Worm (Caenorhabditis elegans) whole organism, L3 larva: ENCODE data around the gene B0361.14.

Experiments
- ceh-82 ChIP-seq: fragments of 150-350 bp; optimal IDR thresholded peaks from 2 replicates; lab custom pipeline; 2014; ENCODE audit warnings: missing biosample characterization, missing genetic modification characterization
- lin-39 ChIP-seq: fragments of 150-350 bp; optimal IDR thresholded peaks from 2 replicates; lab custom pipeline; 2018; ENCODE audit warnings: missing biosample characterization, missing genetic modification reagents, missing genetic modification characterization
- nhr-12 ChIP-seq: fragments of 150-350 bp; optimal IDR thresholded peaks from 2 replicates; lab custom pipeline; 2014; ENCODE audit warnings: missing biosample characterization, missing genetic modification characterization
- nhr-237 ChIP-seq: fragments of 150-350 bp; optimal IDR thresholded peaks from 2 replicates; lab custom pipeline; 2014; ENCODE audit warnings: missing biosample characterization, missing genetic modification characterization
- nhr-25 ChIP-seq: sonication (generic microtip); optimal IDR thresholded peaks from 2 replicates; lab custom pipeline; 2017; ENCODE audit warnings: missing biosample characterization, missing genetic modification characterization
- nhr-77 ChIP-seq: fragments of 150-350 bp; optimal IDR thresholded peaks from 2 replicates; lab custom pipeline; 2014; ENCODE audit warnings: missing biosample characterization, missing genetic modification characterization
- skn-1 ChIP-seq: fragments of 150-350 bp; optimal IDR thresholded peaks from 2 replicates; lab custom pipeline; 2014; ENCODE audit warnings: missing biosample characterization, missing genetic modification characterization
- ztf-4 ChIP-seq: fragments of 150-350 bp; optimal IDR thresholded peaks from 2 replicates; lab custom pipeline; 2014; ENCODE audit warnings: missing biosample characterization, missing genetic modification characterization

DNA sequence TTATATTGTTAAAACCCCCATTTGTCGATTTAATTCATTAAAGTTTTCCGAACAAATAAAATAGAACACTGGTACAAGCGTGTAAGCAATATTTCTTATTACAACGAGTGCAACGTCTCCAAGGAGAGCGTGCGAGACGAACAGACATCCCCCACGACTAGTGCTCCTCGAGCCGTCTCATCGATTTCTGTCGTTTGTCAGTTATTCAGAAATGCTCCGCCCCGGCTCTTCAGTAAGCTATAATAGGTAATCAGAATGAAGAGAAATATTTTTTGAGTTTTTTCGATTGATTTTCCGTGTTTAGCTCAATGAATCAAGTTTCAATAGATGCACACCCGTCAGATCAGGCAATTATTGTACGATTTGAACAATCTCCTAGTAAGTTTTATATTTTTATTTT lies 39.4 kb upstream of the B0361.14 start, which contains the start of gene kap-1:
- TF ChIP-seq nhr-25 (tag; lab: Kevin White, UChicago) (no peak), nhr-12 (no peak), skn-1 (tag; lab: Kevin White, UChicago) (no peak), ztf-4 (tag; lab: Kevin White, UChicago) (no peak), nhr-237 (no peak), ceh-82 (tag; lab: Kevin White, UChicago) (no peak), nhr-77 (tag; lab: Kevin White, UChicago) (no peak), lin-39 (tag; lab: Kevin White, UChicago) (no peak)
